Worm (Caenorhabditis elegans) whole organism, L4 larva: ENCODE results near the gene Y54F10AM.8.
"Not testable (repeated sequence)": the region's sequence is repeated elsewhere in the genome, so short reads cannot be mapped to it uniquely, and the experiment has no call there.

ENCODE experiments used
- F26F4.8 ChIP-seq: fragments of 200-800 bp; sonication (Bioruptor generic); conservative IDR thresholded peaks from 2 replicates; pipeline ENCODE4 v1.3.6; 2022; ENCODE audit warnings: missing genetic modification characterization, missing compliant biosample characterization
- F44E2.7 ChIP-seq: fragments of 200-800 bp; sonication (Bioruptor generic); IDR thresholded peaks from 2 replicates; pipeline ENCODE4 v2.1.2; 2022; ENCODE audit warnings: missing genetic modification characterization, missing compliant biosample characterization
- T26A8.4 ChIP-seq: fragments of 200-800 bp; sonication (Bioruptor generic); IDR thresholded peaks from 2 replicates; pipeline ENCODE4 v1.3.6; 2022; ENCODE audit warnings: missing genetic modification characterization, missing compliant biosample characterization
- Y105C5A.15 ChIP-seq: fragments of 200-800 bp; sonication (Bioruptor generic); IDR thresholded peaks from 2 replicates; pipeline ENCODE4 v1.3.6; 2022; ENCODE audit warnings: missing genetic modification characterization, missing compliant biosample characterization
- Y48G9A.11 ChIP-seq: fragments of 200-800 bp; sonication (Bioruptor generic); IDR thresholded peaks from 2 replicates; pipeline ENCODE4 v1.3.6; 2022; ENCODE audit warnings: missing genetic modification reagents, missing genetic modification characterization, missing compliant biosample characterization
- Y75B8A.6 ChIP-seq: fragments of 200-800 bp; sonication (Bioruptor generic); IDR thresholded peaks from 2 replicates; pipeline ENCODE4 v1.3.6; 2022; ENCODE audit warnings: missing genetic modification reagents, missing genetic modification characterization, missing compliant biosample characterization
- ZK337.2 ChIP-seq: fragments of 200-800 bp; sonication (Bioruptor generic); IDR thresholded peaks from 2 replicates; pipeline ENCODE4 v1.3.6; 2022; ENCODE audit warnings: missing genetic modification reagents, missing genetic modification characterization, missing compliant biosample characterization
- arid-1 ChIP-seq: fragments of 200-800 bp; sonication (Bioruptor generic); conservative IDR thresholded peaks from 2 replicates; pipeline ENCODE4 v1.3.6; 2022; ENCODE audit warnings: missing genetic modification reagents, missing genetic modification characterization, missing compliant biosample characterization
- dmd-8 ChIP-seq: fragments of 200-800 bp; sonication (Bioruptor generic); IDR thresholded peaks from 2 replicates; pipeline ENCODE4 v1.3.6; 2022; ENCODE audit warnings: missing genetic modification characterization, missing compliant biosample characterization
- egl-43 ChIP-seq: fragments of 200-800 bp; sonication (Bioruptor generic); IDR thresholded peaks from 2 replicates; pipeline ENCODE4 v1.3.6; 2022; ENCODE audit warnings: missing genetic modification reagents, missing genetic modification characterization, missing compliant biosample characterization
- hmg-1.1 ChIP-seq: fragments of 200-800 bp; sonication (Bioruptor generic); IDR thresholded peaks from 2 replicates; pipeline ENCODE4 v1.3.6; 2022; ENCODE audit warnings: missing genetic modification reagents, missing genetic modification characterization, missing compliant biosample characterization
- lim-7 ChIP-seq: fragments of 200-800 bp; sonication (Bioruptor generic); IDR thresholded peaks from 2 replicates; pipeline ENCODE4 v1.3.6; 2022; ENCODE audit warnings: missing genetic modification characterization, missing compliant biosample characterization
- lin-38 ChIP-seq: fragments of 200-800 bp; sonication (Bioruptor generic); IDR thresholded peaks from 2 replicates; pipeline ENCODE4 v1.3.6; 2022; ENCODE audit warnings: missing genetic modification reagents, missing genetic modification characterization, missing compliant biosample characterization
- madf-5 ChIP-seq, 2 experiments: fragments of 200-800 bp; sonication (Bioruptor generic); IDR thresholded peaks; 2 replicates each; pipeline ENCODE4 v1.3.6; 2022; ENCODE audit warnings: missing compliant biosample characterization in 2 of 2, missing genetic modification characterization in 2 of 2
- madf-9 ChIP-seq: fragments of 200-800 bp; sonication (Bioruptor generic); conservative IDR thresholded peaks from 2 replicates; pipeline ENCODE4 v1.3.6; 2022; ENCODE audit warnings: missing genetic modification reagents, missing genetic modification characterization, missing compliant biosample characterization
- mdt-29 ChIP-seq: fragments of 200-800 bp; sonication (Bioruptor generic); IDR thresholded peaks from 2 replicates; pipeline ENCODE4 v1.3.6; 2022; ENCODE audit warnings: missing genetic modification reagents, missing genetic modification characterization, missing compliant biosample characterization
- mxl-2 ChIP-seq: fragments of 200-800 bp; sonication (Bioruptor generic); conservative IDR thresholded peaks from 2 replicates; pipeline ENCODE4 v1.3.6; 2022; ENCODE audit warnings: missing genetic modification reagents, missing genetic modification characterization, missing compliant biosample characterization
- nhr-41 ChIP-seq: fragments of 200-800 bp; sonication (Bioruptor generic); IDR thresholded peaks from 2 replicates; pipeline ENCODE4 v1.3.6; 2022; ENCODE audit warnings: missing genetic modification reagents, missing genetic modification characterization, missing compliant biosample characterization
- pha-4 ChIP-seq, 2 experiments: fragments of 150-350 bp in 1 of 2; fragments of 200-800 bp in 1 of 2; sonication (Bioruptor generic) in 1 of 2; IDR thresholded peaks in 1 of 2; optimal IDR thresholded peaks in 1 of 2; 2 replicates each; pipeline versions ENCODE4 v1.3.6 to Lab custom; 2014 to 2022; ENCODE audit warnings: missing genetic modification characterization in 2 of 2, missing genetic modification reagents in 2 of 2, missing biosample characterization in 1 of 2, missing compliant biosample characterization in 1 of 2
- php-3 ChIP-seq: fragments of 200-800 bp; sonication (Bioruptor generic); IDR thresholded peaks from 2 replicates; pipeline ENCODE4 v1.3.6; 2022; ENCODE audit warnings: missing genetic modification reagents, missing genetic modification characterization, missing compliant biosample characterization
- set-16 ChIP-seq: fragments of 200-800 bp; sonication (Bioruptor generic); IDR thresholded peaks from 2 replicates; pipeline ENCODE4 v1.3.6; 2022; ENCODE audit warnings: missing genetic modification reagents, missing genetic modification characterization, missing compliant biosample characterization
- snpc-1.2 ChIP-seq: fragments of 200-800 bp; sonication (Bioruptor generic); IDR thresholded peaks from 2 replicates; pipeline ENCODE4 v1.3.6; 2022; ENCODE audit warnings: missing genetic modification reagents, missing genetic modification characterization, missing compliant biosample characterization
- tra-1 ChIP-seq: fragments of 200-800 bp; sonication (Bioruptor generic); IDR thresholded peaks from 2 replicates; pipeline ENCODE4 v1.3.6; 2022; ENCODE audit warnings: missing genetic modification reagents, missing genetic modification characterization, missing compliant biosample characterization
- vab-7 ChIP-seq: fragments of 200-800 bp; sonication (Bioruptor generic); IDR thresholded peaks from 2 replicates; pipeline ENCODE4 v1.3.6; 2022; ENCODE audit warnings: missing genetic modification reagents, missing genetic modification characterization, missing compliant biosample characterization

Gene Y54F10AM.8

DNA sequence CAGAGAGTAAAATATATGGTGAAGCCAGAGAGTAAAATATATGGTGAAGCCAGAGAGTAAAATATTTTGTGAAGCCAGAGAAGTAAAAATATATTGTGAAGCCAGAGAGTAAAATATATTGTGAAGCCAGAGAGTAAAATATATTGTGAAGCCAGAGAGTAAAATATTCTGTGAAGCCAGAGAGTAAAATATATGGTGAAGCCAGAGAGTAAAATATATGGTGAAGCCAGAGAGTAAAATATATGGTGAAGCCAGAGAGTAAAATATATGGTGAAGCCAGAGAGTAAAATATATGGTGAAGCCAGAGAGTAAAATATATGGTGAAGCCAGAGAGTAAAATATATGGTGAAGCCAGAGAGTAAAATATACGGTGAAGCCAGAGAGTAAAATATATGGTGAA lies 7.7 kb downstream of the Y54F10AM.8 start:
- TF ChIP-seq set-16: 0 out of 2 replicates have a peak, but pooled peaks have one; percentile 5

DNA sequence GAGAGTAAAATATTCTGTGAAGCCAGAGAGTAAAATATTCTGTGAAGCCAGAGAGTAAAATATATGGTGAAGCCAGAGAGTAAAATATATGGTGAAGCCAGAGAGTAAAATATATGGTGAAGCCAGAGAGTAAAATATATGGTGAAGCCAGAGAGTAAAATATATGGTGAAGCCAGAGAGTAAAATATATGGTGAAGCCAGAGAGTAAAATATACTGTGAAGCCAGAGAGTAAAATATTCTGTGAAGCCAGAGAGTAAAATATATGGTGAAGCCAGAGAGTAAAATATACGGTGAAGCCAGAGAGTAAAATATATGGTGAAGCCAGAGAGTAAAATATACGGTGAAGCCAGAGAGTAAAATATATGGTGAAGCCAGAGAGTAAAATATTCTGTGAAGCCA lies 8.5 kb downstream of the Y54F10AM.8 start:
- TF ChIP-seq lim-7 (GFP tag; lab: Robert Waterston, UW) (peak; percentile 94), madf-9 (GFP tag; lab: Robert Waterston, UW) (peak; percentile 74), snpc-1.2 (GFP tag; lab: Robert Waterston, UW) (peak; percentile 69), dmd-8 (GFP tag; lab: Robert Waterston, UW) (peak; percentile 96), set-16 (peak; percentile 45), Y75B8A.6 (peak; percentile 94; the same call in 1 of the 2 replicates), madf-5 (GFP tag; IDR thresholded peaks at IDR 0.05; lab: Robert Waterston, UW) (peak in 1 of 2 experiments; percentile 98; a peak in 2 of 4 replicates), tra-1 (GFP tag; lab: Robert Waterston, UW) (peak; percentile 83), pha-4 (GFP tag; IDR thresholded peaks at IDR 0.05; lab: Robert Waterston, UW) (peak; percentile 69; the same call in 1 of the 2 replicates), vab-7 (GFP tag; lab: Robert Waterston, UW) (0 out of 2 replicates have a peak, but pooled peaks have one; percentile 20), F26F4.8 (GFP tag; lab: Robert Waterston, UW) (peak; percentile 84), php-3 (peak; percentile 34; the same call in 1 of the 2 replicates), Y105C5A.15 (peak; percentile 87), mxl-2 (peak; percentile 71), arid-1 (GFP tag; lab: Robert Waterston, UW) (0 out of 2 replicates have a peak, but pooled peaks have one; percentile 29), F44E2.7 (GFP tag; lab: Robert Waterston, UW) (0 out of 2 replicates have a peak, but pooled peaks have one; percentile 75)
- not testable (repeated sequence) for TF ChIP-seq pha-4 (tag; optimal IDR thresholded peaks at IDR 0.05; lab: Kevin White, UChicago)

DNA sequence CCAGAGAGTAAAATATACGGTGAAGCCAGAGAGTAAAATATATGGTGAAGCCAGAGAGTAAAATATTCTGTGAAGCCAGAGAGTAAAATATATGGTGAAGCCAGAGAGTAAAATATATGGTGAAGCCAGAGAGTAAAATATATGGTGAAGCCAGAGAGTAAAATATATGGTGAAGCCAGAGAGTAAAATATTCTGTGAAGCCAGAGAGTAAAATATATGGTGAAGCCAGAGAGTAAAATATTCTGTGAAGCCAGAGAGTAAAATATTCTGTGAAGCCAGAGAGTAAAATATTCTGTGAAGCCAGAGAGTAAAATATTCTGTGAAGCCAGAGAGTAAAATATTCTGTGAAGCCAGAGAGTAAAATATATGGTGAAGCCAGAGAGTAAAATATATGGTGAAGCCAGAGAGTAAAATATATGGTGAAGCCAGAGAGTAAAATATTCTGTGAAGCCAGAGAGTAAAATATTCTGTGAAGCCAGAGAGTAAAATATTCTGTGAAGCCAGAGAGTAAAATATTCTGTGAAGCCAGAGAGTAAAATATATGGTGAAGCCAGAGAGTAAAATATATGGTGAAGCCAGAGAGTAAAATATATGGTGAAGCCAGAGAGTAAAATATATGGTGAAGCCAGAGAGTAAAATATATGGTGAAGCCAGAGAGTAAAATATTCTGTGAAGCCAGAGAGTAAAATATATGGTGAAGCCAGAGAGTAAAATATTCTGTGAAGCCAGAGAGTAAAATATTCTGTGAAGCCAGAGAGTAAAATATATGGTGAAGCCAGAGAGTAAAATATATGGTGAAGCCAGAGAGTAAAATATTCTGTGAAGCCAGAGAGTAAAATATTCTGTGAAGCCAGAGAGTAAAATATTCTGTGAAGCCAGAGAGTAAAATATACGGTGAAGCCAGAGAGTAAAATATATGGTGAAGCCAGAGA lies 10.2 kb downstream of the Y54F10AM.8 start:
- peak; percentile 91 for TF ChIP-seq lim-7 (GFP tag; lab: Robert Waterston, UW)
- TF ChIP-seq madf-9 (GFP tag; lab: Robert Waterston, UW): peak; percentile 83
- TF ChIP-seq php-3: 0 out of 2 replicates have a peak, but pooled peaks have one; percentile 16
- peak; percentile 49; the same call in 1 of the 2 replicates for TF ChIP-seq set-16
- 0 out of 2 replicates have a peak, but pooled peaks have one; percentile 36 for TF ChIP-seq F44E2.7 (GFP tag; lab: Robert Waterston, UW)
- TF ChIP-seq mxl-2: peak; percentile 74; the same call in 1 of the 2 replicates
- 0 out of 2 replicates have a peak, but pooled peaks have one; percentile 18 for TF ChIP-seq nhr-41 (GFP tag; lab: Robert Waterston, UW)
- peak; percentile 95 for TF ChIP-seq dmd-8 (GFP tag; lab: Robert Waterston, UW)
- peak; percentile 70 to 98; a peak in 3 of 4 replicates for TF ChIP-seq madf-5 (GFP tag; IDR thresholded peaks at IDR 0.05; lab: Robert Waterston, UW)
- TF ChIP-seq Y105C5A.15: peak; percentile 96
- peak; percentile 74 for TF ChIP-seq F26F4.8 (GFP tag; lab: Robert Waterston, UW)
- TF ChIP-seq Y75B8A.6: peak; percentile 98
- TF ChIP-seq T26A8.4: peak; percentile 37; the same call in 1 of the 2 replicates
- TF ChIP-seq ZK337.2 (GFP tag; lab: Robert Waterston, UW): 0 out of 2 replicates have a peak, but pooled peaks have one; percentile 39
- peak; percentile 72 for TF ChIP-seq snpc-1.2 (GFP tag; lab: Robert Waterston, UW)
- peak; percentile 80 for TF ChIP-seq tra-1 (GFP tag; lab: Robert Waterston, UW)

DNA sequence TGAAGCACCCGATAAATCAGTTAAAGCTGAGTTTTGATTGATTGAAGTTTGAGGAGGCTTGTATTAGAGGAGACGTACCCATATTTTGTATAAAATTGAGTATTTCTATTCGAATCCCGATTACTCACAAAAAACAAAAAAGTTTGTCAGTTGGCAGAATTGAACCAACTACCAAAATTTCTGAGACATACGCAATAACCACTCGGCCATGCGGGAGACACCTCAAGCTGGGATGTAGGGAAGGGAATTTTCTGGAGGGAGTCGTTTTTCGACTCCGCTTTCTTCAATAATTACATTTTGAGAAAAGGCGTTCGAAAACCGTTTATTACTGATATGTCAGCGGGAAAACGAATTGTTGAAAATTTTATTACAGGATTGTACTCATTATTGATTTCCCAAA lies 13.1 kb downstream of the Y54F10AM.8 start:
- peak; percentile 80; the same call in 1 of the 2 replicates for TF ChIP-seq pha-4 (GFP tag; IDR thresholded peaks at IDR 0.05; lab: Robert Waterston, UW)
- TF ChIP-seq pha-4 (tag; optimal IDR thresholded peaks at IDR 0.05; lab: Kevin White, UChicago): not testable (repeated sequence)
- TF ChIP-seq Y48G9A.11 (GFP tag; lab: Robert Waterston, UW): 0 out of 2 replicates have a peak, but pooled peaks have one; percentile 37
- TF ChIP-seq dmd-8 (GFP tag; lab: Robert Waterston, UW): 0 out of 2 replicates have a peak, but pooled peaks have one; percentile 70
- 0 out of 2 replicates have a peak, but pooled peaks have one; percentile 53 for TF ChIP-seq T26A8.4
- peak; percentile 53; the same call in 1 of the 2 replicates for TF ChIP-seq vab-7 (GFP tag; lab: Robert Waterston, UW)
- peak; percentile 85 for TF ChIP-seq lim-7 (GFP tag; lab: Robert Waterston, UW)
- peak; percentile 81; the same call in 1 of the 2 replicates for TF ChIP-seq egl-43
- TF ChIP-seq lin-38 (GFP tag; lab: Robert Waterston, UW): peak; percentile 75
- TF ChIP-seq madf-5 (GFP tag; IDR thresholded peaks at IDR 0.05; lab: Robert Waterston, UW): 0 out of 4 replicates have a peak, but pooled peaks of 1 of the 2 experiments have one; percentile 8
- peak; percentile 84 for TF ChIP-seq F26F4.8 (GFP tag; lab: Robert Waterston, UW)
- peak; percentile 77 for TF ChIP-seq snpc-1.2 (GFP tag; lab: Robert Waterston, UW)
- TF ChIP-seq tra-1 (GFP tag; lab: Robert Waterston, UW): 0 out of 2 replicates have a peak, but pooled peaks have one; percentile 14
- TF ChIP-seq hmg-1.1: peak; percentile 55; the same call in 1 of the 2 replicates
- 0 out of 2 replicates have a peak, but pooled peaks have one; percentile 39 for TF ChIP-seq mdt-29 (GFP tag; lab: Robert Waterston, UW)
- 0 out of 2 replicates have a peak, but pooled peaks have one; percentile 27 for TF ChIP-seq Y105C5A.15
- TF ChIP-seq, all 104 proteins: peak for 15; not testable (repeated sequence) for 89
